Worm (Caenorhabditis elegans): Measurements from ENCODE around the gene K08D10.13.

DNA sequence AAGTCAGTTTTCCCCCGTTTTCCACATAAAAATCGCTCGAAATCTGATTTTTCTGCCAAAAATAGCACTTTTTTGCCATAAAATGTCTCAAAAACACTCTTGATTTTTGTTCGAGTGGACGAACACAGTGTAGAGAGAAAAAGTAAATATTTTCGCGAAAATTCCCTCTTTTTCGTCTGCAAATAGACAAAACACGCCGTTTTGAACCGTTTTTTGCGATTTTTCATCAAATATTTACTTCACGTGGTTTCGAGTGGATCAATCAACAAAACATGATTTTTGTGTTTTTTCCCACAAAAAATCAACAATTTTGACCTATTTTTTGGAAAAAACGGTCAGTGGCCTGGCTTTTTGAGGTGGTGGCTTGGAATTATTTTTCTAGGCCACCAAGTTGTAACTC is 37.7 kb upstream of the K08D10.13 start:
- TF ChIP-seq egl-43 (GFP tag; IDR thresholded peaks at IDR 0.05), result no peak
- TF ChIP-seq nhr-28 (tag; optimal IDR thresholded peaks at IDR 0.05), result no peak
- TF ChIP-seq fos-1 (tag; optimal IDR thresholded peaks at IDR 0.05), result no peak
- no peak for TF ChIP-seq dpl-1 (GFP tag; optimal IDR thresholded peaks at IDR 0.05)
- TF ChIP-seq ZK546.5 (tag; optimal IDR thresholded peaks at IDR 0.05), result no peak
- TF ChIP-seq lin-15B (tag; optimal IDR thresholded peaks at IDR 0.05), result no peak
- no peak for TF ChIP-seq zfp-3 (GFP tag; conservative IDR thresholded peaks at IDR 0.05)
- no peak for TF ChIP-seq zag-1 (tag; optimal IDR thresholded peaks at IDR 0.05)
- TF ChIP-seq nhr-77 (tag; optimal IDR thresholded peaks at IDR 0.05), result no peak
- TF ChIP-seq skn-1 (tag; optimal IDR thresholded peaks at IDR 0.05), result no peak
- no peak for TF ChIP-seq fkh-10 (GFP tag; optimal IDR thresholded peaks at IDR 0.05)

Measured in whole organism, L4 larva.